Worm (Caenorhabditis elegans) whole organism, L1 larva: ENCODE results near the gene srbc-54.

ENCODE experiments used
- C04F5.9 ChIP-seq: sonication (generic microtip); optimal IDR thresholded peaks from 2 replicates; lab custom pipeline; 2016; ENCODE audit warnings: missing genetic modification characterization, missing compliant biosample characterization
- F16B12.6 ChIP-seq: fragments of 150-350 bp; optimal IDR thresholded peaks from 2 replicates; lab custom pipeline; 2014; ENCODE audit warnings: missing biosample characterization, missing genetic modification characterization
- Y116A8C.19 ChIP-seq: sonication (generic microtip); optimal IDR thresholded peaks from 2 replicates; lab custom pipeline; 2016; ENCODE audit warnings: missing compliant biosample characterization, missing genetic modification characterization, borderline replicate concordance
- aha-1 ChIP-seq: fragments of 150-350 bp; optimal IDR thresholded peaks from 2 replicates; lab custom pipeline; 2014; ENCODE audit warnings: missing biosample characterization, missing genetic modification characterization
- aly-2 ChIP-seq: fragments of 150-350 bp; optimal IDR thresholded peaks from 2 replicates; lab custom pipeline; 2014; ENCODE audit warnings: missing biosample characterization, missing genetic modification characterization
- ama-1 ChIP-seq: fragments of 150-350 bp; optimal IDR thresholded peaks from 2 replicates; lab custom pipeline; 2014
- ceh-63 ChIP-seq: fragments of 200-800 bp; sonication (Bioruptor generic); optimal IDR thresholded peaks from 2 replicates; lab custom pipeline; 2018; ENCODE audit warnings: mild to moderate bottlenecking, missing genetic modification characterization, missing compliant biosample characterization
- ceh-8 ChIP-seq: fragments of 200-800 bp; sonication (Bioruptor generic); optimal IDR thresholded peaks from 2 replicates; lab custom pipeline; 2018; ENCODE audit warnings: mild to moderate bottlenecking, missing genetic modification characterization, moderate library complexity, missing compliant biosample characterization
- ceh-82 ChIP-seq, 3 experiments: fragments of 150-350 bp in 1 of 3; sonication (generic microtip) in 2 of 3; optimal IDR thresholded peaks; 2 replicates each; lab custom pipeline; 2014 to 2017; ENCODE audit warnings: missing biosample characterization in 3 of 3, missing genetic modification characterization in 3 of 3
- ceh-90 ChIP-seq: sonication (generic microtip); optimal IDR thresholded peaks from 2 replicates; lab custom pipeline; 2016; ENCODE audit warnings: missing genetic modification characterization, missing compliant biosample characterization
- dsc-1 ChIP-seq: sonication (generic microtip); optimal IDR thresholded peaks from 2 replicates; lab custom pipeline; 2016; ENCODE audit warnings: mild to moderate bottlenecking, missing genetic modification characterization, missing compliant biosample characterization
- efl-1 ChIP-seq, 4 experiments: fragments of 150-350 bp; optimal IDR thresholded peaks in 3 of 4; peaks in 1 of 4; 1 replicate in 1 of 4; 2 replicates in 3 of 4; lab custom pipeline; 2014; ENCODE audit warnings: missing biosample characterization in 2 of 4, missing genetic modification characterization in 2 of 4, missing genetic modification reagents in 2 of 4
- fkh-8 ChIP-seq: sonication (generic microtip); optimal IDR thresholded peaks from 2 replicates; lab custom pipeline; 2016; ENCODE audit warnings: mild to moderate bottlenecking, missing genetic modification characterization, missing compliant biosample characterization
- grh-1 ChIP-seq: fragments of 200-800 bp; sonication (Bioruptor generic); IDR thresholded peaks from 2 replicates; pipeline ENCODE4 v1.3.6; 2022; ENCODE audit warnings: missing genetic modification reagents, missing genetic modification characterization, missing compliant biosample characterization
- hlh-17 ChIP-seq: fragments of 200-800 bp; sonication (Bioruptor generic); optimal IDR thresholded peaks from 2 replicates; lab custom pipeline; 2018; ENCODE audit warnings: missing genetic modification characterization, mild to moderate bottlenecking, missing compliant biosample characterization, moderate library complexity, borderline replicate concordance
- hlh-4 ChIP-seq: sonication (generic microtip); optimal IDR thresholded peaks from 2 replicates; lab custom pipeline; 2016; ENCODE audit warnings: mild to moderate bottlenecking, missing genetic modification characterization, missing compliant biosample characterization
- lin-14 ChIP-seq: fragments of 200-800 bp; sonication (Bioruptor generic); optimal IDR thresholded peaks from 2 replicates; lab custom pipeline; 2018; ENCODE audit warnings: mild to moderate bottlenecking, missing genetic modification characterization, moderate library complexity, missing compliant biosample characterization
- lin-35 ChIP-seq, 2 experiments: fragments of 150-350 bp; optimal IDR thresholded peaks; 2 replicates each; lab custom pipeline; 2014; ENCODE audit warnings: missing biosample characterization in 2 of 2, missing genetic modification characterization in 2 of 2, missing genetic modification reagents in 2 of 2
- mdl-1 ChIP-seq, 2 experiments: fragments of 150-350 bp; optimal IDR thresholded peaks; 2 replicates each; lab custom pipeline; 2014 to 2017; ENCODE audit warnings: missing biosample characterization in 2 of 2, missing genetic modification characterization in 2 of 2, inconsistent platforms in 1 of 2
- mef-2 ChIP-seq: fragments of 150-350 bp; optimal IDR thresholded peaks from 2 replicates; lab custom pipeline; 2014; ENCODE audit warnings: missing biosample characterization, missing genetic modification characterization
- nhr-19 ChIP-seq: fragments of 200-800 bp; sonication (Bioruptor generic); conservative IDR thresholded peaks from 2 replicates; pipeline ENCODE4 v1.3.6; 2022; ENCODE audit warnings: missing genetic modification characterization, missing compliant biosample characterization
- nhr-20 ChIP-seq: sonication (generic microtip); optimal IDR thresholded peaks from 2 replicates; lab custom pipeline; 2016; ENCODE audit warnings: mild to moderate bottlenecking, missing genetic modification characterization, missing compliant biosample characterization
- nhr-28 ChIP-seq: fragments of 150-350 bp; optimal IDR thresholded peaks from 2 replicates; lab custom pipeline; 2014; ENCODE audit warnings: missing biosample characterization, missing genetic modification characterization
- nhr-47 ChIP-seq: sonication (generic microtip); optimal IDR thresholded peaks from 2 replicates; lab custom pipeline; 2016; ENCODE audit warnings: mild to moderate bottlenecking, missing genetic modification characterization, moderate library complexity, missing compliant biosample characterization
- nhr-85 ChIP-seq: sonication (generic microtip); peaks from one replicate; lab custom pipeline; 2016; ENCODE audit warnings: missing genetic modification characterization, inconsistent platforms, missing compliant biosample characterization
- pqm-1 ChIP-seq: sonication (generic microtip); optimal IDR thresholded peaks from 3 replicates; lab custom pipeline; 2017; ENCODE audit warnings: missing biosample characterization, missing genetic modification characterization
- rnt-1 ChIP-seq: sonication (generic microtip); optimal IDR thresholded peaks from 2 replicates; lab custom pipeline; 2016; ENCODE audit warnings: mild to moderate bottlenecking, missing genetic modification characterization, moderate library complexity, missing compliant biosample characterization
- skn-1 ChIP-seq: fragments of 150-350 bp; optimal IDR thresholded peaks from 2 replicates; lab custom pipeline; 2014; ENCODE audit warnings: missing biosample characterization, missing genetic modification characterization
- snpc-4 ChIP-seq: fragments of 150-350 bp; optimal IDR thresholded peaks from 2 replicates; lab custom pipeline; 2014; ENCODE audit warnings: missing biosample characterization, missing genetic modification characterization
- snu-23 ChIP-seq: sonication (generic microtip); optimal IDR thresholded peaks from 2 replicates; lab custom pipeline; 2016; ENCODE audit warnings: missing genetic modification characterization, missing compliant biosample characterization
- sox-4 ChIP-seq: sonication (generic microtip); optimal IDR thresholded peaks from 2 replicates; lab custom pipeline; 2016; ENCODE audit warnings: missing genetic modification characterization, missing compliant biosample characterization
- sup-37 ChIP-seq: fragments of 200-800 bp; sonication (Bioruptor generic); optimal IDR thresholded peaks from 2 replicates; lab custom pipeline; 2018; ENCODE audit warnings: mild to moderate bottlenecking, missing genetic modification characterization, missing compliant biosample characterization
- swsn-7 ChIP-seq: sonication (generic microtip); optimal IDR thresholded peaks from 2 replicates; lab custom pipeline; 2016; ENCODE audit warnings: missing genetic modification characterization, missing compliant biosample characterization
- unc-30 ChIP-seq: sonication (generic microtip); optimal IDR thresholded peaks from 2 replicates; lab custom pipeline; 2017; ENCODE audit warnings: missing biosample characterization, missing genetic modification characterization
- unc-98 ChIP-seq: fragments of 200-800 bp; sonication (Bioruptor generic); IDR thresholded peaks from 2 replicates; pipeline ENCODE4 v1.3.6; 2022; ENCODE audit warnings: missing genetic modification characterization, missing compliant biosample characterization
- vab-15 ChIP-seq: sonication (generic microtip); optimal IDR thresholded peaks from 2 replicates; lab custom pipeline; 2017; ENCODE audit warnings: missing genotype, mild to moderate bottlenecking, missing genetic modification characterization, missing compliant biosample characterization
- ztf-11 ChIP-seq, 2 experiments: sonication (generic microtip); optimal IDR thresholded peaks; 2 replicates each; lab custom pipeline; 2016 to 2017; ENCODE audit warnings: missing genetic modification characterization in 2 of 2, missing biosample characterization in 1 of 2, missing compliant biosample characterization in 1 of 2
- ztf-4 ChIP-seq: fragments of 150-350 bp; optimal IDR thresholded peaks from 2 replicates; lab custom pipeline; 2014; ENCODE audit warnings: missing biosample characterization, missing genetic modification characterization

srbc-54 gene

ce11 chrV:15872273-15872672 is 38.8 kb upstream of the srbc-54 start, which contains the start of gene str-56:
TSS of gene str-56 (plus strand) at chrV:15872573.
- TF ChIP-seq snpc-4 (tag; lab: Kevin White, UChicago) (no peak), hlh-4 (tag; lab: Kevin White, UChicago) (no peak), ztf-11 (tag; optimal IDR thresholded peaks at IDR 0.05; lab: Kevin White, UChicago) (no peak), ztf-4 (tag; lab: Kevin White, UChicago) (no peak), pqm-1 (tag; lab: Kevin White, UChicago) (no peak), nhr-47 (no peak), rnt-1 (tag; lab: Kevin White, UChicago) (no peak), C04F5.9 (tag; lab: Kevin White, UChicago) (no peak), dsc-1 (no peak), ceh-82 (tag; optimal IDR thresholded peaks at IDR 0.05; lab: Kevin White, UChicago) (no peak), mdl-1 (tag; optimal IDR thresholded peaks at IDR 0.05; lab: Kevin White, UChicago) (no peak)
- TF ChIP-seq, all 84 proteins: peak for 0

- TF ChIP-seq aha-1 (tag; lab: Kevin White, UChicago) (no peak), fkh-8 (tag; lab: Kevin White, UChicago) (peak; percentile 28), unc-30 (tag; lab: Kevin White, UChicago) (no peak), grh-1 (no peak)
- TF ChIP-seq, all 84 proteins: peak for 1
Observed at ce11 chrV:15870356-15870755, 36.8 kb upstream of the srbc-54 start, which contains the start of gene str-57. TSS of gene str-57 (plus strand) at chrV:15870656.

- no peak for TF ChIP-seq hlh-17 (GFP tag; lab: Kevin White, UChicago)
- TF ChIP-seq mef-2 (tag; lab: Kevin White, UChicago) = no peak
- no peak for TF ChIP-seq skn-1 (tag; lab: Kevin White, UChicago)
- no peak for TF ChIP-seq lin-35 (GFP tag; optimal IDR thresholded peaks at IDR 0.05; lab: Kevin White, UChicago)
- TF ChIP-seq snu-23 = no peak
- no peak for TF ChIP-seq lin-14
- TF ChIP-seq vab-15 = no peak
- TF ChIP-seq fkh-8 (tag; lab: Kevin White, UChicago) = no peak
- no peak for TF ChIP-seq unc-98 (GFP tag; lab: Robert Waterston, UW)
- TF ChIP-seq ceh-63 (GFP tag; lab: Kevin White, UChicago) = no peak
- no peak for TF ChIP-seq efl-1 (optimal IDR thresholded peaks at IDR 0.05; lab: Kevin White, UChicago)
- TF ChIP-seq efl-1 (GFP tag; optimal IDR thresholded peaks at IDR 0.05 in 1 of 2; lab: Kevin White, UChicago) = no peak
- no peak for TF ChIP-seq aly-2 (tag; lab: Kevin White, UChicago)
- TF ChIP-seq C04F5.9 (tag; lab: Kevin White, UChicago) = no peak
- TF ChIP-seq ztf-11 (tag; optimal IDR thresholded peaks at IDR 0.05; lab: Kevin White, UChicago) = no peak
- no peak for TF ChIP-seq Y116A8C.19 (tag; lab: Kevin White, UChicago)
- TF ChIP-seq, all 84 proteins: peak for 0
Observed at ce11 chrV:15867373-15867772, 33.9 kb upstream of the srbc-54 start, which contains the start of gene fbxa-197. TSS of gene fbxa-197 (plus strand) at chrV:15867673.

ce11 chrV:15865839-15866238 is 32.3 kb upstream of the srbc-54 start, which contains the start of gene srh-293:
TSS of gene srh-293 (plus strand) at chrV:15866139.
- TF ChIP-seq C04F5.9 (tag; lab: Kevin White, UChicago) (no peak), ceh-8 (GFP tag; lab: Kevin White, UChicago) (no peak)

ce11 chrV:15863042-15863441 is 29.5 kb upstream of the srbc-54 start, which contains the start of gene srh-299:
TSS of gene srh-299 (plus strand) at chrV:15863342.
- TF ChIP-seq nhr-47 (no peak), nhr-28 (tag; lab: Kevin White, UChicago) (no peak), nhr-19 (no peak), lin-35 (GFP tag; optimal IDR thresholded peaks at IDR 0.05; lab: Kevin White, UChicago) (no peak), aha-1 (tag; lab: Kevin White, UChicago) (no peak), C04F5.9 (tag; lab: Kevin White, UChicago) (no peak), fkh-8 (tag; lab: Kevin White, UChicago) (no peak), swsn-7 (no peak), sox-4 (tag; lab: Kevin White, UChicago) (no peak), nhr-20 (tag; lab: Kevin White, UChicago) (no peak), ceh-90 (no peak), sup-37 (no peak), F16B12.6 (tag; lab: Kevin White, UChicago) (no peak), dsc-1 (no peak), pqm-1 (tag; lab: Kevin White, UChicago) (no peak), nhr-85 (tag; lab: Kevin White, UChicago) (no peak), ama-1 (no peak)
- TF ChIP-seq, all 84 proteins: peak for 0
